Worm (Caenorhabditis elegans) whole organism, L4/young adult: Measurements from ENCODE around the gene srh-173.

ENCODE experiments used
- dao-5 ChIP-seq: sonication (generic microtip); optimal IDR thresholded peaks from 2 replicates; lab custom pipeline; 2016; ENCODE audit warnings: missing genotype, missing genetic modification characterization, moderate library complexity, missing compliant biosample characterization
- him-1 ChIP-seq: sonication (generic microtip); optimal IDR thresholded peaks from 2 replicates; lab custom pipeline; 2016; ENCODE audit warnings: missing genotype, missing genetic modification reagents, missing genetic modification characterization, missing compliant biosample characterization

- TF ChIP-seq him-1 (no peak), dao-5 (no peak)
Measured at ce11 chrV:19958744-19959143, 14.3 kb upstream of the srh-173 start, which contains the start of gene srh-172.
